Worm (Caenorhabditis elegans) whole organism, L1 larva: ENCODE measurements around the gene F18E2.15.

Experiments used
- C04F5.9 ChIP-seq: sonication (generic microtip); optimal IDR thresholded peaks from 2 replicates; lab custom pipeline; 2016; ENCODE audit warnings: missing genetic modification characterization, missing compliant biosample characterization
- Y116A8C.19 ChIP-seq: sonication (generic microtip); optimal IDR thresholded peaks from 2 replicates; lab custom pipeline; 2016; ENCODE audit warnings: missing compliant biosample characterization, missing genetic modification characterization, borderline replicate concordance
- alr-1 ChIP-seq: fragments of 200-800 bp; sonication (Bioruptor generic); optimal IDR thresholded peaks from 2 replicates; lab custom pipeline; 2018; ENCODE audit warnings: borderline replicate concordance, mild to moderate bottlenecking, missing genetic modification characterization, missing compliant biosample characterization
- aly-2 ChIP-seq: fragments of 150-350 bp; optimal IDR thresholded peaks from 2 replicates; lab custom pipeline; 2014; ENCODE audit warnings: missing biosample characterization, missing genetic modification characterization
- blmp-1 ChIP-seq: fragments of 150-350 bp; optimal IDR thresholded peaks from 2 replicates; lab custom pipeline; 2014; ENCODE audit warnings: missing biosample characterization, missing genetic modification characterization
- ceh-63 ChIP-seq: fragments of 200-800 bp; sonication (Bioruptor generic); optimal IDR thresholded peaks from 2 replicates; lab custom pipeline; 2018; ENCODE audit warnings: mild to moderate bottlenecking, missing genetic modification characterization, missing compliant biosample characterization
- ceh-88 ChIP-seq: fragments of 200-800 bp; sonication (Bioruptor generic); IDR thresholded peaks from 2 replicates; pipeline ENCODE4 v1.3.6; 2022; ENCODE audit warnings: missing genetic modification characterization, missing compliant biosample characterization
- ceh-90 ChIP-seq: sonication (generic microtip); optimal IDR thresholded peaks from 2 replicates; lab custom pipeline; 2016; ENCODE audit warnings: missing genetic modification characterization, missing compliant biosample characterization
- ces-1 ChIP-seq: fragments of 150-350 bp; optimal IDR thresholded peaks from 2 replicates; lab custom pipeline; 2014; ENCODE audit warnings: missing biosample characterization, missing genetic modification reagents, missing genetic modification characterization
- efl-1 ChIP-seq, 4 experiments: fragments of 150-350 bp; optimal IDR thresholded peaks in 3 of 4; peaks in 1 of 4; 1 replicate in 1 of 4; 2 replicates in 3 of 4; lab custom pipeline; 2014; ENCODE audit warnings: missing biosample characterization in 2 of 4, missing genetic modification characterization in 2 of 4, missing genetic modification reagents in 2 of 4
- efl-3 ChIP-seq: fragments of 200-800 bp; sonication (Bioruptor generic); optimal IDR thresholded peaks from 2 replicates; lab custom pipeline; 2018; ENCODE audit warnings: mild to moderate bottlenecking, missing genetic modification characterization, missing compliant biosample characterization
- elt-3 ChIP-seq, 6 experiments: fragments of 150-350 bp in 1 of 6; sonication (generic microtip); optimal IDR thresholded peaks; 2 replicates each; lab custom pipeline; 2017 to 2018; ENCODE audit warnings: missing biosample characterization in 6 of 6, missing genetic modification characterization in 6 of 6, inconsistent platforms in 1 of 6
- fkh-8 ChIP-seq: sonication (generic microtip); optimal IDR thresholded peaks from 2 replicates; lab custom pipeline; 2016; ENCODE audit warnings: mild to moderate bottlenecking, missing genetic modification characterization, missing compliant biosample characterization
- grh-1 ChIP-seq: fragments of 200-800 bp; sonication (Bioruptor generic); IDR thresholded peaks from 2 replicates; pipeline ENCODE4 v1.3.6; 2022; ENCODE audit warnings: missing genetic modification reagents, missing genetic modification characterization, missing compliant biosample characterization
- hlh-4 ChIP-seq: sonication (generic microtip); optimal IDR thresholded peaks from 2 replicates; lab custom pipeline; 2016; ENCODE audit warnings: mild to moderate bottlenecking, missing genetic modification characterization, missing compliant biosample characterization
- hpl-2 ChIP-seq: fragments of 150-350 bp; optimal IDR thresholded peaks from 2 replicates; lab custom pipeline; 2014; ENCODE audit warnings: missing biosample characterization, missing genetic modification reagents, missing genetic modification characterization
- lin-14 ChIP-seq: fragments of 200-800 bp; sonication (Bioruptor generic); optimal IDR thresholded peaks from 2 replicates; lab custom pipeline; 2018; ENCODE audit warnings: mild to moderate bottlenecking, missing genetic modification characterization, moderate library complexity, missing compliant biosample characterization
- lin-15B ChIP-seq: fragments of 150-350 bp; sonication (generic microtip); optimal IDR thresholded peaks from 3 replicates; lab custom pipeline; 2014; ENCODE audit warnings: missing biosample characterization, missing genetic modification characterization
- lin-35 ChIP-seq, 2 experiments: fragments of 150-350 bp; optimal IDR thresholded peaks; 2 replicates each; lab custom pipeline; 2014; ENCODE audit warnings: missing biosample characterization in 2 of 2, missing genetic modification characterization in 2 of 2, missing genetic modification reagents in 2 of 2
- lin-39 ChIP-seq: fragments of 150-350 bp; optimal IDR thresholded peaks from 2 replicates; lab custom pipeline; 2014; ENCODE audit warnings: missing biosample characterization, missing genetic modification reagents, missing genetic modification characterization
- mdl-1 ChIP-seq, 2 experiments: fragments of 150-350 bp; optimal IDR thresholded peaks; 2 replicates each; lab custom pipeline; 2014 to 2017; ENCODE audit warnings: missing biosample characterization in 2 of 2, missing genetic modification characterization in 2 of 2, inconsistent platforms in 1 of 2
- mef-2 ChIP-seq: fragments of 150-350 bp; optimal IDR thresholded peaks from 2 replicates; lab custom pipeline; 2014; ENCODE audit warnings: missing biosample characterization, missing genetic modification characterization
- nhr-12 ChIP-seq: sonication (generic microtip); optimal IDR thresholded peaks from 2 replicates; lab custom pipeline; 2017; ENCODE audit warnings: missing biosample characterization, missing genetic modification characterization
- nhr-19 ChIP-seq: fragments of 200-800 bp; sonication (Bioruptor generic); conservative IDR thresholded peaks from 2 replicates; pipeline ENCODE4 v1.3.6; 2022; ENCODE audit warnings: missing genetic modification characterization, missing compliant biosample characterization
- nhr-20 ChIP-seq: sonication (generic microtip); optimal IDR thresholded peaks from 2 replicates; lab custom pipeline; 2016; ENCODE audit warnings: mild to moderate bottlenecking, missing genetic modification characterization, missing compliant biosample characterization
- nhr-28 ChIP-seq: fragments of 150-350 bp; optimal IDR thresholded peaks from 2 replicates; lab custom pipeline; 2014; ENCODE audit warnings: missing biosample characterization, missing genetic modification characterization
- nhr-47 ChIP-seq: sonication (generic microtip); optimal IDR thresholded peaks from 2 replicates; lab custom pipeline; 2016; ENCODE audit warnings: mild to moderate bottlenecking, missing genetic modification characterization, moderate library complexity, missing compliant biosample characterization
- nhr-76 ChIP-seq: sonication (generic microtip); optimal IDR thresholded peaks from 2 replicates; lab custom pipeline; 2017; ENCODE audit warnings: missing biosample characterization, missing genetic modification characterization
- nhr-77 ChIP-seq: fragments of 150-350 bp; optimal IDR thresholded peaks from 2 replicates; lab custom pipeline; 2014; ENCODE audit warnings: missing biosample characterization, missing genetic modification characterization
- nhr-85 ChIP-seq: sonication (generic microtip); peaks from one replicate; lab custom pipeline; 2016; ENCODE audit warnings: missing genetic modification characterization, inconsistent platforms, missing compliant biosample characterization
- nhr-90 ChIP-seq: sonication (generic microtip); optimal IDR thresholded peaks from 2 replicates; lab custom pipeline; 2016; ENCODE audit warnings: mild to moderate bottlenecking, missing genetic modification characterization, missing compliant biosample characterization; ENCODE audit not compliant: poor library complexity
- pax-3 ChIP-seq: fragments of 200-800 bp; sonication (Bioruptor generic); optimal IDR thresholded peaks from 2 replicates; lab custom pipeline; 2018; ENCODE audit warnings: mild to moderate bottlenecking, missing genetic modification characterization, moderate library complexity, missing compliant biosample characterization
- rnt-1 ChIP-seq: sonication (generic microtip); optimal IDR thresholded peaks from 2 replicates; lab custom pipeline; 2016; ENCODE audit warnings: mild to moderate bottlenecking, missing genetic modification characterization, moderate library complexity, missing compliant biosample characterization
- sox-4 ChIP-seq: sonication (generic microtip); optimal IDR thresholded peaks from 2 replicates; lab custom pipeline; 2016; ENCODE audit warnings: missing genetic modification characterization, missing compliant biosample characterization
- tbx-2 ChIP-seq: sonication (generic microtip); optimal IDR thresholded peaks from 2 replicates; lab custom pipeline; 2016; ENCODE audit warnings: missing genetic modification characterization, missing compliant biosample characterization
- tlp-1 ChIP-seq: fragments of 150-350 bp; optimal IDR thresholded peaks from 2 replicates; lab custom pipeline; 2014; ENCODE audit warnings: missing biosample characterization, missing genetic modification characterization
- unc-130 ChIP-seq: fragments of 150-350 bp; optimal IDR thresholded peaks from 2 replicates; lab custom pipeline; 2017; ENCODE audit warnings: missing biosample characterization, missing genetic modification characterization, inconsistent platforms
- unc-30 ChIP-seq: sonication (generic microtip); optimal IDR thresholded peaks from 2 replicates; lab custom pipeline; 2017; ENCODE audit warnings: missing biosample characterization, missing genetic modification characterization
- unc-86 ChIP-seq: sonication (generic microtip); optimal IDR thresholded peaks from 2 replicates; lab custom pipeline; 2016; ENCODE audit warnings: missing genetic modification characterization, missing compliant biosample characterization
- vab-15 ChIP-seq: sonication (generic microtip); optimal IDR thresholded peaks from 2 replicates; lab custom pipeline; 2017; ENCODE audit warnings: missing genotype, mild to moderate bottlenecking, missing genetic modification characterization, missing compliant biosample characterization
- zag-1 ChIP-seq: fragments of 150-350 bp; optimal IDR thresholded peaks from 2 replicates; lab custom pipeline; 2014; ENCODE audit warnings: missing biosample characterization, missing genetic modification characterization
- zip-4 ChIP-seq: fragments of 200-800 bp; sonication (Bioruptor generic); optimal IDR thresholded peaks from 2 replicates; lab custom pipeline; 2018; ENCODE audit warnings: mild to moderate bottlenecking, missing genetic modification characterization, moderate library complexity, missing compliant biosample characterization
- ztf-11 ChIP-seq, 2 experiments: sonication (generic microtip); optimal IDR thresholded peaks; 2 replicates each; lab custom pipeline; 2016 to 2017; ENCODE audit warnings: missing genetic modification characterization in 2 of 2, missing biosample characterization in 1 of 2, missing compliant biosample characterization in 1 of 2
- ztf-4 ChIP-seq: fragments of 150-350 bp; optimal IDR thresholded peaks from 2 replicates; lab custom pipeline; 2014; ENCODE audit warnings: missing biosample characterization, missing genetic modification characterization

F18E2.15 gene

ce11 chrV:12728062-12728665 lies 32.6 kb downstream of the F18E2.15 start, which contains the start of the genes rpl-28 and mrpl-49 (continued):
- TF ChIP-seq mdl-1 (tag; optimal IDR thresholded peaks at IDR 0.05; lab: Kevin White, UChicago) (peak in 1 of 2 experiments; percentile 88), nhr-20 (peak; percentile 92), mef-2 (peak; percentile 29), alr-1 (tag; lab: Kevin White, UChicago) (peak; percentile 1), Y116A8C.19 (tag; lab: Kevin White, UChicago) (no peak), zag-1 (tag; lab: Kevin White, UChicago) (peak; percentile 48), nhr-90 (tag; lab: Kevin White, UChicago) (peak; percentile 82), hlh-4 (tag; lab: Kevin White, UChicago) (no peak), lin-15B (peak; percentile 98), tlp-1 (no peak), pax-3 (peak; percentile 86), efl-1 (optimal IDR thresholded peaks at IDR 0.05; lab: Kevin White, UChicago) (peak; percentile 86 to 87), efl-1 (GFP tag; optimal IDR thresholded peaks at IDR 0.05 in 1 of 2; lab: Kevin White, UChicago) (peak; percentile 84 to 98), lin-35 (GFP tag; optimal IDR thresholded peaks at IDR 0.05; lab: Kevin White, UChicago) (peak; percentile 85 to 92), grh-1 (GFP tag; lab: Robert Waterston, UW) (peak; percentile 72), tbx-2 (peak; percentile 83), ceh-63 (no peak), sox-4 (tag; lab: Kevin White, UChicago) (peak; percentile 21), rnt-1 (peak; percentile 84), ztf-4 (tag; lab: Kevin White, UChicago) (peak; percentile 25), nhr-77 (peak; percentile 82), lin-39 (peak; percentile 78), ces-1 (GFP tag; lab: Kevin White, UChicago) (no peak), ztf-11 (tag; optimal IDR thresholded peaks at IDR 0.05; lab: Kevin White, UChicago) (peak in 1 of 2 experiments; percentile 41), fkh-8 (tag; lab: Kevin White, UChicago) (peak; percentile 94), ceh-90 (tag; lab: Kevin White, UChicago) (peak; percentile 61), nhr-47 (tag; lab: Kevin White, UChicago) (peak; percentile 90), unc-130 (tag; lab: Kevin White, UChicago) (peak; percentile 85), vab-15 (tag; lab: Kevin White, UChicago) (no peak), hpl-2 (GFP tag; lab: Kevin White, UChicago) (peak; percentile 23), blmp-1 (tag; lab: Kevin White, UChicago) (peak; percentile 83), nhr-12 (tag; lab: Kevin White, UChicago) (no peak), unc-86 (tag; lab: Kevin White, UChicago) (peak; percentile 72), aly-2 (tag; lab: Kevin White, UChicago) (peak; percentile 42), lin-14 (GFP tag; lab: Kevin White, UChicago) (peak; percentile 95), nhr-76 (no peak), nhr-28 (no peak), nhr-85 (peak; percentile 93), unc-30 (tag; lab: Kevin White, UChicago) (no peak), C04F5.9 (tag; lab: Kevin White, UChicago) (peak; percentile 61), elt-3 (tag; optimal IDR thresholded peaks at IDR 0.05; lab: Kevin White, UChicago) (peak in 4 of 6 experiments; percentile 51 to 92 (median 70)), nhr-19 (peak; percentile 86), efl-3 (GFP tag; lab: Kevin White, UChicago) (no peak), ceh-88 (GFP tag; lab: Robert Waterston, UW) (peak; percentile 61), zip-4 (GFP tag; lab: Kevin White, UChicago) (peak; percentile 1)
